Worm (Caenorhabditis elegans): ENCODE data around the gene ttn-1.

Gene ttn-1

DNA sequence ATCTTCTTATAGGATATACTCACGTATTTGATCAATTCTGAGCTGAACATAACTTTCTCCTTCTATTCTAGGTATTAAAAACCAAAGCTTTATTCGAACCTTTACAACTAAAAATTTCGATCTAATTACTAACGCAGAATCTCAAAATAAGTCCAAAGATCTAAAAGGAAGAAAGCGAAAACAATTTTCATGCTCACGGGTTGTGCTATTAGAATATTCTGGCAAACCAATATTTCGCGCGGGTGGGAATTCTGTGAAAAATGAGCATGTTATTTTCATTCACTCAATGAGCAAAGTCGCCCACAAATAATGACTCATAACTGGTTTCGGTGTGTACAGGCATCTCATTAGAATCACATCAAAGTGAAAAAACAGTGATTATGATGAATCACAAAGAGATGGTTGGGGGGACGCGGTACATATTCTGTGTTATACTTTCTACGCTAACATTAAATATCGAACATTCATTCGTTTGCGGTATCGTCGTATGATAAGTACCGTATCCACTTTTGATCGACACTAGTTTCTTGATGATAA lies 26.6 kb upstream of the ttn-1 start:
- no peak for TF ChIP-seq fkh-10 (GFP tag; optimal IDR thresholded peaks at IDR 0.05)
- no peak for TF ChIP-seq ceh-34 (tag; optimal IDR thresholded peaks at IDR 0.05)
- TF ChIP-seq C08G9.2 (tag; optimal IDR thresholded peaks at IDR 0.05) = no peak
- no peak for TF ChIP-seq T23F11.4 (GFP tag; optimal IDR thresholded peaks at IDR 0.05)
- no peak for TF ChIP-seq zip-5 (tag; optimal IDR thresholded peaks at IDR 0.05)

DNA sequence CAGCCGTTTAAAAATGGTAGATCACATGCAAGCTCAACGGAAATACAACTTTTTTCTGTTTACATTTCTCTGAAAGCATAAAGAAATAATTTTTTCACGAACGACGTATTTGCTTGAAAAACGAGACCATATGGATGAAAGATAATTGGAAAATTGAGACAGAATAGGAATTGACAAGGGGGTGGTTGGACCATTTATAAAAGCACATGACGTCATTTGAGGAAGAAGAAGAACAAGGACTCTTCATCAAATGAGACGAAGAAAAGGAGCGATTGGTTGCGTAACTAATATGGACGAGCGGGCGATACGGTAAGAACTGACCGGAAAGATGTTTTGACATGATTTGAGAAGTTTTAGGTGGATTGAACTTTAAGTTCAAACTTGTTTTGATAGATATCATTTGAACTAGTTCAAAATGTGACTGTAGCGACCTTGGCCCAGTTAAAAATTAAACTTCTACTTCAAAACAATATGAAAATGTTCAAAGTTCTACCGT lies 26.0 kb upstream of the ttn-1 start:
- TF ChIP-seq ahr-1 (tag; optimal IDR thresholded peaks at IDR 0.05) = no peak
- TF ChIP-seq unc-55 (GFP tag; optimal IDR thresholded peaks at IDR 0.05) = peak; percentile 1
- no peak for TF ChIP-seq ceh-34 (tag; optimal IDR thresholded peaks at IDR 0.05)
- TF ChIP-seq hlh-30 (tag; optimal IDR thresholded peaks at IDR 0.05; ENCODE audit: insufficient read depth) = peak; percentile 51
- TF ChIP-seq fkh-6 (tag; optimal IDR thresholded peaks at IDR 0.05) = no peak
- no peak for TF ChIP-seq elt-2 (tag; optimal IDR thresholded peaks at IDR 0.05)
- no peak for TF ChIP-seq pqm-1 (tag; optimal IDR thresholded peaks at IDR 0.05)
- no peak for TF ChIP-seq lin-11 (tag; optimal IDR thresholded peaks at IDR 0.05)
- TF ChIP-seq ceh-22 (tag; optimal IDR thresholded peaks at IDR 0.05) = peak; percentile 10
- peak; percentile 54 for TF ChIP-seq nfya-1 (tag; optimal IDR thresholded peaks at IDR 0.05)
- no peak for TF ChIP-seq pat-9 (tag; optimal IDR thresholded peaks at IDR 0.05)
- no peak for TF ChIP-seq mec-3 (tag; optimal IDR thresholded peaks at IDR 0.05; ENCODE audit: borderline replicate concordance)
- peak; percentile 7 for TF ChIP-seq unc-42 (tag; optimal IDR thresholded peaks at IDR 0.05)
- no peak for TF ChIP-seq ceh-9 (tag; optimal IDR thresholded peaks at IDR 0.05)

DNA sequence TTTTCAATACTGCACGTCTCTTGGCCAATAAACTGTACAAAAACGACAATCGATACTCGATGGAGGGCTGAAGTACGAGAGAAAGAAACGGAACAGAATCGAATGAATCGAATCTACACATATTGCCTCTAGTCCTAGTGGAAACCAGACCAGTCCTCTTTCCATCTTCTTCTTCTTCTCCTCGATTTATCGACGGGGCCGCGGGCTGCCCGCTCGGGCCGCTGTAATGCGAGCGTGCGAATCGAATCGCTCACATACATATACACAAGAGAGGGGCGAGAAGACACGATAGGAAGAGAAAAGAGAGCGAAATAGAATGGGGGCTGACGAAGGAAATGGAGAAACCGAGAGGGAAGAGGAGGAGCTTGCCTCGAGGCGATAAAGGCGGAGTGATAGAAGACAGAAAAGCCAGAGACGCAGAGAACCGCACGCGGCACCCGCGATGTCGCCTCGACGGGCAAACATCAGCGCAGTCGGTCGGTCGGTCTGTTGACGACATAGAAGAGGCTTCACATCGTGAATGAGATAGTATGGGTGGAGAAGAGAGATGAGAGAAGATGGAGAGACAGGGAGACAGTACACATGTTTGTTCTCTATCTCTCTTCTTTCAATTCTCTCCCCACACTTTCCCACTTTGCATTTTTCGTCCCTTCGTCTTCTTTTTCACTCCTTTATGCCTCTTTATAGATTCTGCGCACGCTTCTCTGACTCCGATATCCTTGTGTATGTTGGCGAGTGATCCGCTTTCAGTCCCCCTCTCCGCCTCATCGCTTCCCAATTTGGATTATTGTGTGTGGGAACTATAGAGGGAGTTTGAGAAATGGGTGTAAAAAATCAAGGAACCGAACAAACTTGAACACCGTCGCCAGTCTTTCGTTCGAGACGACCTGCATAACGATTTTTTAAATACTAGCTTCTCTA lies 25.2 kb upstream of the ttn-1 start:
- TF ChIP-seq ceh-48 (tag; optimal IDR thresholded peaks at IDR 0.05) (peak; percentile 72), ref-2 (tag; optimal IDR thresholded peaks at IDR 0.05) (peak; percentile 94), gmeb-2 (tag; optimal IDR thresholded peaks at IDR 0.05) (no peak), ceh-31 (tag; optimal IDR thresholded peaks at IDR 0.05) (peak; percentile 96), T23F11.4 (GFP tag; optimal IDR thresholded peaks at IDR 0.05) (peak; percentile 35), ttx-3 (tag; optimal IDR thresholded peaks at IDR 0.05) (no peak), zip-5 (tag; optimal IDR thresholded peaks at IDR 0.05) (peak; percentile 8), ceh-30 (tag; optimal IDR thresholded peaks at IDR 0.05) (no peak), unc-55 (GFP tag; optimal IDR thresholded peaks at IDR 0.05) (peak; percentile 83), ahr-1 (tag; optimal IDR thresholded peaks at IDR 0.05) (no peak), hlh-30 (tag; optimal IDR thresholded peaks at IDR 0.05; ENCODE audit: insufficient read depth) (peak; percentile 91), che-1 (tag; optimal IDR thresholded peaks at IDR 0.05) (no peak), lim-6 (tag; optimal IDR thresholded peaks at IDR 0.05) (no peak), sox-2 (GFP tag; IDR thresholded peaks at IDR 0.05) (no peak; the same call in none of the 2 replicates), hlh-13 (GFP tag; optimal IDR thresholded peaks at IDR 0.05) (no peak), hlh-8 (tag; optimal IDR thresholded peaks at IDR 0.05) (peak; percentile 88), K09A11.1 (tag; optimal IDR thresholded peaks at IDR 0.05; ENCODE audit: insufficient read depth) (peak; percentile 54), F13H6.1 (tag; optimal IDR thresholded peaks at IDR 0.05) (peak; percentile 84), ama-1 (optimal IDR thresholded peaks at IDR 0.05) (peak; percentile 91), mec-3 (tag; optimal IDR thresholded peaks at IDR 0.05; ENCODE audit: borderline replicate concordance) (no peak), fkh-6 (tag; optimal IDR thresholded peaks at IDR 0.05) (no peak), ceh-19 (GFP tag; optimal IDR thresholded peaks at IDR 0.05) (peak; percentile 17), unc-3 (GFP tag; conservative IDR thresholded peaks at IDR 0.05) (no peak; the same call in 1 of the 2 replicates), unc-3 (tag; optimal IDR thresholded peaks at IDR 0.05) (no peak), pha-4 (tag; optimal IDR thresholded peaks at IDR 0.05) (no peak), pha-2 (tag; optimal IDR thresholded peaks at IDR 0.05) (peak; percentile 62), ceh-34 (tag; optimal IDR thresholded peaks at IDR 0.05) (peak; percentile 98), hlh-6 (tag; optimal IDR thresholded peaks at IDR 0.05) (peak; percentile 29), tbx-7 (tag; optimal IDR thresholded peaks at IDR 0.05) (peak; percentile 7), npax-4 (tag; optimal IDR thresholded peaks at IDR 0.05) (no peak), nfya-1 (tag; optimal IDR thresholded peaks at IDR 0.05) (peak; percentile 92), Y22D7AL.16 (tag; optimal IDR thresholded peaks at IDR 0.05) (no peak), sdc-2 (tag; optimal IDR thresholded peaks at IDR 0.05) (peak; percentile 24), rnt-1 (tag; optimal IDR thresholded peaks at IDR 0.05) (peak; percentile 76), ets-4 (tag; optimal IDR thresholded peaks at IDR 0.05) (peak; percentile 42), eyg-1 (tag; optimal IDR thresholded peaks at IDR 0.05) (peak; percentile 31), C08G9.2 (tag; optimal IDR thresholded peaks at IDR 0.05) (peak; percentile 64)

All from whole organism, late embryonic.